Worm (Caenorhabditis elegans) whole organism, mixed stage, embryonic: ENCODE measurements around the gene gcy-13.

ENCODE experiments used
- elt-3 ChIP-seq: fragments of 150-350 bp; optimal IDR thresholded peaks from 2 replicates; lab custom pipeline; 2014; ENCODE audit warnings: missing biosample characterization, missing genetic modification characterization
- hlh-1 ChIP-seq: fragments of 150-350 bp; optimal IDR thresholded peaks from 2 replicates; lab custom pipeline; 2014; ENCODE audit warnings: missing biosample characterization, missing genetic modification reagents, missing genetic modification characterization
- lin-13 ChIP-seq: fragments of 150-350 bp; optimal IDR thresholded peaks from 2 replicates; lab custom pipeline; 2014; ENCODE audit warnings: missing biosample characterization, missing genetic modification characterization
- lsy-2 ChIP-seq: fragments of 150-350 bp; optimal IDR thresholded peaks from 2 replicates; lab custom pipeline; 2014; ENCODE audit warnings: missing biosample characterization, missing genetic modification characterization
- nhr-237 ChIP-seq: fragments of 150-350 bp; optimal IDR thresholded peaks from 2 replicates; lab custom pipeline; 2014; ENCODE audit warnings: missing biosample characterization, missing genetic modification characterization
- sptf-1 ChIP-seq: sonication (generic microtip); optimal IDR thresholded peaks from 2 replicates; lab custom pipeline; 2017; ENCODE audit warnings: mild to moderate bottlenecking, missing genetic modification characterization, moderate library complexity, missing compliant biosample characterization

DNA sequence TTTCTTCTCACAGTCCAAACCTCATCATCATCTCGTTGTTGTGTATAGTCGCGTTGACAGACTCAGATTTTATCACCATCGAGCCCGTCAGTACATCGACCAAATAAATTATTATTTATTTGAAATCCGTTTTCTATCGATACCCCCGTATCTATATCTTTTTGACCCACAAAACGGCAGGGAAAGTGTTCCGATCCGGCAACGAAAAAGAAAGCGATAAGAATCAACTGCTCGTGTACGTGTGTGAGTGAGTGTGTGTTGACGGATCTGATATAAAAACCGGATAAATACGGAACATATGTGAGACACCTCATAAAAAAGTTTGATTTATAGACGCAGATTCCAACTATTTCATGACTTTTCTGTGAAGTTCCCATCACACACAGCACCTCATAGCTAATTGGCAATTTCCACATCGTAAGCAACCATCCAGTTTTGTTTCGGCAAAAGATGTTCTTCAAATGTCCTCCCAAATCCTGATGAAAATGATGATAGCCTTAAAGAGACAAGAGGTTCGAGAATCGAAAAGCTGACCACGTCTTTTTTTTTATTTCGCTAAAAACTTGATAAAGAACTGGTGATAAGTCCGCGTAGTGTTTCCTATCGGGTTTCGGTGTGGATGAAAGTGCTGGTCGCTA, 15.0 kb downstream of the gcy-13 start:
- TF ChIP-seq elt-3 (tag; lab: Kevin White, UChicago) (no peak), lin-13 (tag; lab: Kevin White, UChicago) (no peak), sptf-1 (no peak), nhr-237 (tag; lab: Kevin White, UChicago) (no peak), lsy-2 (tag; lab: Kevin White, UChicago) (no peak), hlh-1 (no peak)
